Fruit fly (Drosophila melanogaster) whole organism, embryonic: ENCODE measurements around the gene Gclc.

Experiments
- Antp ChIP-seq: fragments of 200-800 bp; sonication (Bioruptor generic); optimal IDR thresholded peaks from 3 replicates; lab custom pipeline; 2016; ENCODE audit warnings: missing biosample characterization, missing genetic modification characterization
- CG12104 ChIP-seq: fragments of 200-800 bp; sonication (Bioruptor generic); optimal IDR thresholded peaks from 3 replicates; lab custom pipeline; 2016; ENCODE audit warnings: missing biosample characterization, missing genetic modification characterization
- CG12942 ChIP-seq: fragments of 200-800 bp; sonication (Bioruptor generic); optimal IDR thresholded peaks from 3 replicates; lab custom pipeline; 2016; ENCODE audit warnings: missing biosample characterization, missing genetic modification characterization
- CG15696 ChIP-seq: fragments of 200-800 bp; sonication (Bioruptor generic); optimal IDR thresholded peaks from 2 replicates; lab custom pipeline; 2019; ENCODE audit warnings: missing biosample characterization, mild to moderate bottlenecking, missing genetic modification characterization, moderate library complexity
- CG17186 ChIP-seq: fragments of 200-800 bp; sonication (Bioruptor generic); optimal IDR thresholded peaks from 3 replicates; lab custom pipeline; 2017; ENCODE audit warnings: missing biosample characterization, missing genetic modification reagents, missing genetic modification characterization
- CG17328 ChIP-seq: fragments of 200-800 bp; sonication (Bioruptor generic); IDR thresholded peaks from 2 replicates; pipeline ENCODE4 v1.3.6; 2022; ENCODE audit warnings: missing biosample characterization, missing genetic modification characterization
- CG17568 ChIP-seq: fragments of 200-800 bp; sonication (Bioruptor generic); optimal IDR thresholded peaks from 2 replicates; lab custom pipeline; 2018; ENCODE audit warnings: missing biosample characterization, mild to moderate bottlenecking, missing genetic modification characterization, moderate library complexity
- CG17612 ChIP-seq: fragments of 200-800 bp; sonication (Bioruptor generic); IDR thresholded peaks from 2 replicates; pipeline ENCODE4 v1.3.6; 2022; ENCODE audit warnings: missing biosample characterization, missing genetic modification characterization
- CG17912 ChIP-seq: fragments of 200-800 bp; sonication (Bioruptor generic); optimal IDR thresholded peaks from 2 replicates; lab custom pipeline; 2018; ENCODE audit warnings: missing biosample characterization, mild to moderate bottlenecking, missing genetic modification characterization
- CG18764 ChIP-seq: fragments of 200-800 bp; sonication (Bioruptor generic); optimal IDR thresholded peaks from 3 replicates; lab custom pipeline; 2016; ENCODE audit warnings: missing biosample characterization, missing genetic modification characterization
- CG2202 ChIP-seq: fragments of 200-800 bp; sonication (Bioruptor generic); optimal IDR thresholded peaks from 2 replicates; lab custom pipeline; 2018; ENCODE audit warnings: missing biosample characterization, mild to moderate bottlenecking, missing genetic modification characterization
- CG2889 ChIP-seq: fragments of 200-800 bp; sonication (Bioruptor generic); IDR thresholded peaks from 3 replicates; pipeline ENCODE4 v1.3.6; 2022; ENCODE audit warnings: missing biosample characterization, missing genetic modification characterization
- CG4328 ChIP-seq: fragments of 200-800 bp; sonication (Bioruptor generic); optimal IDR thresholded peaks from 3 replicates; lab custom pipeline; 2017; ENCODE audit warnings: missing biosample characterization, missing genetic modification reagents, missing genetic modification characterization
- CG4360 ChIP-seq: fragments of 200-800 bp; sonication (Bioruptor generic); IDR thresholded peaks from 2 replicates; pipeline ENCODE4 v1.3.6; 2022; ENCODE audit warnings: missing biosample characterization, missing genetic modification characterization
- CG4730 ChIP-seq: fragments of 200-800 bp; sonication (Bioruptor generic); IDR thresholded peaks from 2 replicates; pipeline ENCODE4 v1.3.6; 2022; ENCODE audit warnings: missing biosample characterization, missing genetic modification characterization
- CG6272 ChIP-seq: fragments of 200-800 bp; sonication (Bioruptor generic); IDR thresholded peaks from 2 replicates; pipeline ENCODE4 v1.3.6; 2022; ENCODE audit warnings: missing biosample characterization, missing genetic modification characterization
- CG6683 ChIP-seq: fragments of 200-800 bp; sonication (Bioruptor generic); optimal IDR thresholded peaks from 2 replicates; lab custom pipeline; 2017; ENCODE audit warnings: missing biosample characterization, mild to moderate bottlenecking, missing genetic modification characterization, missing genetic modification reagents
- CG6689 ChIP-seq: fragments of 200-800 bp; sonication (Bioruptor generic); IDR thresholded peaks from 2 replicates; pipeline ENCODE4 v1.3.6; 2022; ENCODE audit warnings: missing biosample characterization, missing genetic modification characterization
- CG7372 ChIP-seq: fragments of 200-800 bp; sonication (Bioruptor generic); IDR thresholded peaks from 2 replicates; pipeline ENCODE4 v1.3.6; 2022; ENCODE audit warnings: missing biosample characterization, missing genetic modification characterization
- CG9609 ChIP-seq: fragments of 200-800 bp; sonication (Bioruptor generic); optimal IDR thresholded peaks from 3 replicates; lab custom pipeline; 2016; ENCODE audit warnings: missing biosample characterization, missing genetic modification characterization
- CG9876 ChIP-seq: fragments of 200-800 bp; sonication (Bioruptor generic); optimal IDR thresholded peaks from 2 replicates; lab custom pipeline; 2016; ENCODE audit warnings: missing biosample characterization, missing genetic modification characterization
- CkIIα-i1 ChIP-seq: fragments of 200-800 bp; sonication (Bioruptor generic); IDR thresholded peaks from 2 replicates; pipeline ENCODE4 v1.3.6; 2022; ENCODE audit warnings: missing biosample characterization, missing genetic modification characterization
- Dip2 ChIP-seq: fragments of 200-800 bp; sonication (Bioruptor generic); IDR thresholded peaks from 2 replicates; pipeline ENCODE4 v1.3.6; 2022; ENCODE audit warnings: missing biosample characterization, missing genetic modification characterization
- Drgx ChIP-seq: fragments of 200-800 bp; sonication (Bioruptor generic); IDR thresholded peaks from 2 replicates; pipeline ENCODE4 v1.3.6; 2022; ENCODE audit warnings: missing biosample characterization, missing genetic modification characterization
- E2f2 ChIP-seq: fragments of 200-800 bp; sonication (Bioruptor generic); IDR thresholded peaks from 2 replicates; pipeline ENCODE4 v1.3.6; 2022; ENCODE audit warnings: missing biosample characterization, missing genetic modification characterization
- Fer2 ChIP-seq: fragments of 200-800 bp; sonication (Bioruptor generic); optimal IDR thresholded peaks from 2 replicates; lab custom pipeline; 2018; ENCODE audit warnings: missing biosample characterization, mild to moderate bottlenecking, missing genetic modification characterization, moderate library complexity
- Gug ChIP-seq: fragments of 200-800 bp; sonication (Bioruptor generic); IDR thresholded peaks from 4 replicates; pipeline ENCODE4 v1.3.6; 2022; ENCODE audit warnings: missing biosample characterization, missing genetic modification characterization
- Hand ChIP-seq: fragments of 200-800 bp; sonication (Bioruptor generic); optimal IDR thresholded peaks from 2 replicates; lab custom pipeline; 2017; ENCODE audit warnings: mild to moderate bottlenecking, missing biosample characterization, missing genetic modification reagents, missing genetic modification characterization
- HmgZ ChIP-seq: fragments of 200-800 bp; sonication (Bioruptor generic); optimal IDR thresholded peaks from 2 replicates; lab custom pipeline; 2018; ENCODE audit warnings: missing biosample characterization, mild to moderate bottlenecking, missing genetic modification characterization
- Hr51 ChIP-seq, 2 experiments: fragments of 200-800 bp; sonication (Bioruptor generic); optimal IDR thresholded peaks; 2 replicates in 1 of 2; 3 replicates in 1 of 2; lab custom pipeline; 2016 to 2018; ENCODE audit warnings: missing biosample characterization in 2 of 2, missing genetic modification characterization in 2 of 2, mild to moderate bottlenecking in 1 of 2, moderate library complexity in 1 of 2
- Hsf ChIP-seq: fragments of 200-800 bp; sonication (Bioruptor generic); optimal IDR thresholded peaks from 3 replicates; lab custom pipeline; 2016; ENCODE audit warnings: missing biosample characterization, missing genetic modification characterization
- Mad ChIP-seq: fragments of 200-800 bp; sonication (Bioruptor generic); optimal IDR thresholded peaks from 2 replicates; lab custom pipeline; 2016; ENCODE audit warnings: missing biosample characterization, missing genetic modification characterization
- Nf-YB ChIP-seq: fragments of 200-800 bp; sonication (Bioruptor generic); optimal IDR thresholded peaks from 3 replicates; lab custom pipeline; 2019; ENCODE audit warnings: missing biosample characterization, mild to moderate bottlenecking, missing genetic modification characterization, moderate library complexity
- Optix ChIP-seq: fragments of 200-800 bp; sonication (Bioruptor generic); IDR thresholded peaks from 3 replicates; pipeline ENCODE4 v1.3.6; 2022; ENCODE audit warnings: missing biosample characterization, missing genetic modification characterization
- Rx ChIP-seq: fragments of 200-800 bp; sonication (Bioruptor generic); IDR thresholded peaks from 2 replicates; pipeline ENCODE4 v1.3.6; 2022; ENCODE audit warnings: missing biosample characterization, missing genetic modification characterization
- Spps ChIP-seq: fragments of 200-800 bp; sonication (Bioruptor generic); optimal IDR thresholded peaks from 2 replicates; lab custom pipeline; 2018; ENCODE audit warnings: missing biosample characterization, mild to moderate bottlenecking, missing genetic modification characterization
- al ChIP-seq: fragments of 200-800 bp; sonication (Bioruptor generic); IDR thresholded peaks from 2 replicates; pipeline ENCODE4 v1.3.6; 2022; ENCODE audit warnings: missing biosample characterization, missing genetic modification characterization
- ap ChIP-seq: fragments of 200-800 bp; sonication (Bioruptor generic); IDR thresholded peaks from 2 replicates; pipeline ENCODE4 v1.3.6; 2022; ENCODE audit warnings: missing biosample characterization, missing genetic modification characterization
- disco-r ChIP-seq: fragments of 200-800 bp; sonication (Bioruptor generic); optimal IDR thresholded peaks from 2 replicates; lab custom pipeline; 2016; ENCODE audit warnings: missing biosample characterization, missing genetic modification characterization
- ewg ChIP-seq: fragments of 200-800 bp; sonication (Bioruptor generic); optimal IDR thresholded peaks from 3 replicates; lab custom pipeline; 2017; ENCODE audit warnings: mild to moderate bottlenecking, missing biosample characterization, missing genetic modification reagents, missing genetic modification characterization
- gcm2 ChIP-seq: fragments of 200-800 bp; sonication (Bioruptor generic); optimal IDR thresholded peaks from 2 replicates; lab custom pipeline; 2016; ENCODE audit warnings: missing biosample characterization, missing genetic modification characterization
- gsb ChIP-seq: fragments of 200-800 bp; sonication (Bioruptor generic); IDR thresholded peaks from 2 replicates; pipeline ENCODE4 v1.3.6; 2022; ENCODE audit warnings: missing biosample characterization, missing genetic modification characterization
- insv ChIP-seq, 2 experiments: fragments of 200-800 bp; sonication (Bioruptor generic); optimal IDR thresholded peaks; 3 replicates each; lab custom pipeline; 2016 to 2018; ENCODE audit warnings: missing biosample characterization in 2 of 2, missing genetic modification characterization in 2 of 2
- klu ChIP-seq: fragments of 200-800 bp; sonication (Bioruptor generic); IDR thresholded peaks from 2 replicates; pipeline ENCODE4 v1.3.6; 2022; ENCODE audit warnings: missing biosample characterization, missing genetic modification characterization
- lab ChIP-seq: fragments of 200-800 bp; sonication (Bioruptor generic); optimal IDR thresholded peaks from 3 replicates; lab custom pipeline; 2017; ENCODE audit warnings: missing biosample characterization, missing genetic modification characterization, mild to moderate bottlenecking, moderate library complexity, missing genetic modification reagents
- maf-S ChIP-seq: fragments of 200-800 bp; sonication (Bioruptor generic); optimal IDR thresholded peaks from 2 replicates; lab custom pipeline; 2016; ENCODE audit warnings: missing biosample characterization, missing genetic modification characterization
- mld ChIP-seq: fragments of 200-800 bp; sonication (Bioruptor generic); IDR thresholded peaks from 3 replicates; pipeline ENCODE4 v1.3.6; 2022; ENCODE audit warnings: missing biosample characterization, missing genetic modification characterization; ENCODE audit not compliant: partially characterized antibody
- pan ChIP-seq, 4 experiments: fragments of >200 bp in 3 of 4; fragments of 200-800 bp in 1 of 4; sonication (Bioruptor generic) in 1 of 4; optimal IDR thresholded peaks in 3 of 4; IDR thresholded peaks in 1 of 4; 2 replicates each; pipeline versions ENCODE4 v1.3.6 to Lab custom; 2017 to 2022; ENCODE audit warnings: missing biosample characterization in 2 of 4, missing genetic modification characterization in 2 of 4, mixed read lengths in 1 of 4
- pnt ChIP-seq: fragments of 200-800 bp; sonication (Bioruptor generic); optimal IDR thresholded peaks from 3 replicates; lab custom pipeline; 2016; ENCODE audit warnings: missing biosample characterization, missing genetic modification characterization
- sens-2 ChIP-seq: fragments of 200-800 bp; sonication (Bioruptor generic); IDR thresholded peaks from 2 replicates; pipeline ENCODE4 v1.3.6; 2022; ENCODE audit warnings: missing biosample characterization, missing genetic modification characterization
- yki ChIP-seq: fragments of >200 bp; optimal IDR thresholded peaks from 3 replicates; lab custom pipeline; 2018

Gclc gene

DNA sequence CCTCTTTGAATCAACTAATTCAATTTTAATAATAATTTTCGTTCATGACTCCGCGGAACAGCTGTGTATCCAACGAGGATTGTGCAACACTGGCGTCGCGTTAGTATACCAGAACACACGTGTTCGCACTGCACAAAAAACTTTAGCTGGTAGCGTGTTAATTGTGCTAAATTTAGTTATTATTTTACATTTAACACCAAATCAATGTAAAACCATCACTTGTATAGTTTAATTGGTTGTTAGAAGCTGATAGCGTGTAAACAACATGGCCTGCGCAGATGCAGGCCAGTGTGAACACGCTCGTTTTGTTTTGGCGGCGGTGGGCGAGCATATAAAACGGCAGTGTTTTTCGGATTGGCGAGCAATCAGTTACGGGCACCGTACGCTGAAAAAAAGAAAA, 41.3 kb upstream of the Gclc start, which contains the start of the genes Traf6 and GIIIspla2 (continued):
- TF ChIP-seq CG17568 (GFP tag; lab: Kevin White, UChicago) (no peak), CG17912 (GFP tag; lab: Kevin White, UChicago) (peak; percentile 16), mld (GFP tag; lab: Robert Waterston, UW) (no peak), pnt (peak; percentile 49), ap (GFP tag; lab: Robert Waterston, UW) (peak; percentile 52), Hsf (peak; percentile 70), CG7372 (GFP tag; lab: Robert Waterston, UW) (peak; percentile 78), CG9609 (peak; percentile 59), CG6689 (peak; percentile 74), Hand (peak; percentile 33), maf-S (peak; percentile 50), Antp (GFP tag; lab: Kevin White, UChicago) (peak; percentile 10), CG4360 (no peak), E2f2 (peak; percentile 74), Hr51 (GFP tag; optimal IDR thresholded peaks at IDR 0.05; lab: Kevin White, UChicago) (peak in 1 of 2 experiments; percentile 72), ewg (peak; percentile 75), CG2202 (tag; lab: Kevin White, UChicago) (no peak), CG12104 (GFP tag; lab: Kevin White, UChicago) (peak; percentile 60), Rx (peak; percentile 71), CG6683 (GFP tag; lab: Kevin White, UChicago) (peak; percentile 36), CG18764 (GFP tag; lab: Kevin White, UChicago) (peak; percentile 43), CG12942 (GFP tag; lab: Kevin White, UChicago) (peak; percentile 56), disco-r (GFP tag; lab: Kevin White, UChicago) (peak; percentile 31), Dip2 (GFP tag; lab: Robert Waterston, UW) (no peak), klu (GFP tag; lab: Robert Waterston, UW) (peak; percentile 79), Mad (GFP tag; lab: Kevin White, UChicago) (peak; percentile 70), CG2889 (GFP tag; lab: Robert Waterston, UW) (0 out of 3 replicates have a peak, but pooled peaks have one; percentile 42), yki (lab: Kevin White, UChicago) (no peak), Fer2 (tag; lab: Kevin White, UChicago) (peak; percentile 53), HmgZ (peak; percentile 81), sens-2 (no peak), Gug (GFP tag; lab: Robert Waterston, UW) (peak; percentile 65), CG4328 (peak; percentile 71), Optix (GFP tag; lab: Robert Waterston, UW) (peak; percentile 62; the same call in 2 of the 3 replicates), Nf-YB (peak; percentile 46), CG4730 (GFP tag; lab: Robert Waterston, UW) (peak; percentile 44), gsb (peak; percentile 57; the same call in 1 of the 2 replicates), insv (GFP tag; optimal IDR thresholded peaks at IDR 0.05; lab: Kevin White, UChicago) (peak in 1 of 2 experiments; percentile 56), CG17186 (GFP tag; lab: Kevin White, UChicago) (peak; percentile 88), CG17328 (GFP tag; lab: Robert Waterston, UW) (peak; percentile 72), Drgx (GFP tag; lab: Robert Waterston, UW) (peak; percentile 67), Spps (tag; lab: Kevin White, UChicago) (peak; percentile 32), al (GFP tag; lab: Robert Waterston, UW) (peak; percentile 73), CG17612 (peak; percentile 27; the same call in 1 of the 2 replicates), CkIIα-i1 (GFP tag; lab: Robert Waterston, UW) (no peak), CG9876 (GFP tag; lab: Kevin White, UChicago) (peak; percentile 13), gcm2 (GFP tag; lab: Kevin White, UChicago) (no peak), CG6272 (GFP tag; lab: Robert Waterston, UW) (peak; percentile 67), pan (optimal IDR thresholded peaks at IDR 0.05; lab: Kevin White, UChicago) (no peak), pan (GFP tag; optimal IDR thresholded peaks at IDR 0.05 in 1 of 2, IDR thresholded peaks at IDR 0.05 in 1 of 2) (peak in 1 of 2 experiments; percentile 69), CG15696 (peak; percentile 65), lab (GFP tag; lab: Kevin White, UChicago) (no peak)
